Worm (Caenorhabditis elegans): ENCODE results near the gene srsx-38.

DNA sequence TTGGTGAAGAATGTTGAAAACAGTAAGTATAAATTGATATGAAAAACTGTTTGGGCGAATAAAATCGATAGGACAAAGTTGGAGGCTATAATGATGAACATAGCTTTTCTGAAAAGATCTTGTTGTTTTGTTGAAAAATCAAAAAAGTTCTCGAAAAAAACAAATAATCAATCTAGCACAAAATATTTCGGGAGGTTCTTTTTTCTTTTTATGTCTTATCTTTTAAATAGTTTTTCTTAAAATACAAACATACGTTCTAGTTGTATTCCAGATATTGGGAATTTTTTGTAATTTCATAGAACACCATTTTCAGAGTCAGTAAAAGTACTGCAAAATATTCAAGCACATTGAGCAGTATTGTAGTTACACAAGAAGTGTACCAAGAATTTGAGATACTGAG, 22.6 kb upstream of the srsx-38 start, which contains the start of gene srbc-55:
- TF ChIP-seq mdt-29 (GFP tag; IDR thresholded peaks at IDR 0.05) (no peak), fkh-10 (GFP tag; optimal IDR thresholded peaks at IDR 0.05) (no peak), nhr-237 (tag; optimal IDR thresholded peaks at IDR 0.05) (no peak), nhr-10 (tag; optimal IDR thresholded peaks at IDR 0.05) (no peak)
